Worm (Caenorhabditis elegans) whole organism, L4 larva: Measurements from ENCODE around the gene Y57A10A.29.

Source experiments
- F10B5.3 ChIP-seq: sonication (generic microtip); optimal IDR thresholded peaks from 2 replicates; lab custom pipeline; 2016; ENCODE audit warnings: mild to moderate bottlenecking, missing genetic modification characterization, missing compliant biosample characterization
- F37D6.2 ChIP-seq: sonication (generic microtip); optimal IDR thresholded peaks from 2 replicates; lab custom pipeline; 2016; ENCODE audit warnings: mild to moderate bottlenecking, missing genetic modification characterization, missing compliant biosample characterization
- T26A8.4 ChIP-seq: fragments of 200-800 bp; sonication (Bioruptor generic); IDR thresholded peaks from 2 replicates; pipeline ENCODE4 v1.3.6; 2022; ENCODE audit warnings: missing genetic modification characterization, missing compliant biosample characterization
- Y5F2A.4 ChIP-seq: fragments of 200-800 bp; sonication (Bioruptor generic); optimal IDR thresholded peaks from 2 replicates; lab custom pipeline; 2018; ENCODE audit warnings: mild to moderate bottlenecking, missing genetic modification characterization, missing compliant biosample characterization
- Y75B8A.6 ChIP-seq: fragments of 200-800 bp; sonication (Bioruptor generic); IDR thresholded peaks from 2 replicates; pipeline ENCODE4 v1.3.6; 2022; ENCODE audit warnings: missing genetic modification reagents, missing genetic modification characterization, missing compliant biosample characterization
- aha-1 ChIP-seq: fragments of 150-350 bp; peaks from one replicate; lab custom pipeline; 2014; ENCODE audit warnings: missing biosample characterization, missing genetic modification characterization
- aly-2 ChIP-seq: sonication (generic microtip); optimal IDR thresholded peaks from 2 replicates; lab custom pipeline; 2018; ENCODE audit warnings: missing biosample characterization, missing genetic modification characterization
- arid-1 ChIP-seq: fragments of 200-800 bp; sonication (Bioruptor generic); conservative IDR thresholded peaks from 2 replicates; pipeline ENCODE4 v1.3.6; 2022; ENCODE audit warnings: missing genetic modification reagents, missing genetic modification characterization, missing compliant biosample characterization
- attf-4 ChIP-seq: sonication (generic microtip); optimal IDR thresholded peaks from 3 replicates; lab custom pipeline; 2017; ENCODE audit warnings: missing biosample characterization, missing genetic modification characterization
- ceh-82 ChIP-seq: sonication (generic microtip); optimal IDR thresholded peaks from 2 replicates; lab custom pipeline; 2017; ENCODE audit warnings: missing biosample characterization, missing genetic modification characterization
- ces-1 ChIP-seq: fragments of 150-350 bp; sonication (generic microtip); optimal IDR thresholded peaks from 4 replicates; lab custom pipeline; 2014; ENCODE audit warnings: missing biosample characterization, missing genetic modification reagents, missing genetic modification characterization
- cey-2 ChIP-seq: sonication (generic microtip); optimal IDR thresholded peaks from 3 replicates; lab custom pipeline; 2017; ENCODE audit warnings: missing genetic modification characterization, mild to moderate bottlenecking, missing compliant biosample characterization, antibody characterized with exemption, borderline replicate concordance; ENCODE audit not compliant: insufficient read depth
- daf-12 ChIP-seq: fragments of 150-350 bp; optimal IDR thresholded peaks from 2 replicates; lab custom pipeline; 2014; ENCODE audit warnings: missing biosample characterization, missing genetic modification reagents, missing genetic modification characterization
- dmd-9 ChIP-seq: fragments of 200-800 bp; sonication (Bioruptor generic); IDR thresholded peaks from 2 replicates; pipeline ENCODE4 v1.3.6; 2022; ENCODE audit warnings: missing genetic modification reagents, missing genetic modification characterization, missing compliant biosample characterization
- dpl-1 ChIP-seq: fragments of 150-350 bp; optimal IDR thresholded peaks from 2 replicates; lab custom pipeline; 2014; ENCODE audit warnings: missing biosample characterization, missing genetic modification reagents, missing genetic modification characterization
- dve-1 ChIP-seq: sonication (generic microtip); optimal IDR thresholded peaks from 2 replicates; lab custom pipeline; 2017; ENCODE audit warnings: antibody characterized with exemption, mild to moderate bottlenecking, missing genetic modification characterization, missing compliant biosample characterization; ENCODE audit not compliant: insufficient read depth
- egl-27 ChIP-seq: sonication (generic microtip); optimal IDR thresholded peaks from 3 replicates; lab custom pipeline; 2017; ENCODE audit warnings: missing biosample characterization, missing genetic modification reagents, missing genetic modification characterization
- egl-43 ChIP-seq: fragments of 200-800 bp; sonication (Bioruptor generic); IDR thresholded peaks from 2 replicates; pipeline ENCODE4 v1.3.6; 2022; ENCODE audit warnings: missing genetic modification reagents, missing genetic modification characterization, missing compliant biosample characterization
- fos-1 ChIP-seq: fragments of 150-350 bp; optimal IDR thresholded peaks from 2 replicates; lab custom pipeline; 2014; ENCODE audit warnings: missing biosample characterization, missing genetic modification characterization
- hlh-30 ChIP-seq: sonication (generic microtip); optimal IDR thresholded peaks from 2 replicates; lab custom pipeline; 2017; ENCODE audit warnings: antibody characterized with exemption, mild to moderate bottlenecking, missing genetic modification characterization, missing compliant biosample characterization; ENCODE audit not compliant: insufficient read depth
- lim-7 ChIP-seq: fragments of 200-800 bp; sonication (Bioruptor generic); IDR thresholded peaks from 2 replicates; pipeline ENCODE4 v1.3.6; 2022; ENCODE audit warnings: missing genetic modification characterization, missing compliant biosample characterization
- lin-1 ChIP-seq: fragments of 200-800 bp; sonication (Bioruptor generic); IDR thresholded peaks from 2 replicates; pipeline ENCODE4 v1.3.6; 2022; ENCODE audit warnings: missing genetic modification reagents, missing genetic modification characterization, missing compliant biosample characterization
- lir-3 ChIP-seq: sonication (generic microtip); optimal IDR thresholded peaks from 2 replicates; lab custom pipeline; 2016; ENCODE audit warnings: mild to moderate bottlenecking, missing genetic modification characterization, missing compliant biosample characterization
- lsy-2 ChIP-seq, 2 experiments: fragments of 150-350 bp in 1 of 2; sonication (generic microtip) in 1 of 2; optimal IDR thresholded peaks; 2 replicates each; lab custom pipeline; 2014 to 2017; ENCODE audit warnings: missing biosample characterization in 2 of 2, missing genetic modification characterization in 2 of 2
- mxl-3 ChIP-seq: fragments of 200-800 bp; sonication (Bioruptor generic); optimal IDR thresholded peaks from 2 replicates; lab custom pipeline; 2018; ENCODE audit warnings: mild to moderate bottlenecking, missing genetic modification characterization, missing compliant biosample characterization
- nhr-11 ChIP-seq: fragments of 150-350 bp; optimal IDR thresholded peaks from 2 replicates; lab custom pipeline; 2014; ENCODE audit warnings: missing biosample characterization, missing genetic modification characterization
- nhr-237 ChIP-seq: sonication (generic microtip); optimal IDR thresholded peaks from 2 replicates; lab custom pipeline; 2017; ENCODE audit warnings: missing biosample characterization, missing genetic modification characterization
- nhr-42 ChIP-seq: fragments of 200-800 bp; sonication (Bioruptor generic); IDR thresholded peaks from 2 replicates; pipeline ENCODE4 v1.3.6; 2022; ENCODE audit warnings: missing genetic modification characterization, missing compliant biosample characterization
- nhr-6 ChIP-seq: fragments of 150-350 bp; optimal IDR thresholded peaks from 2 replicates; lab custom pipeline; 2014; ENCODE audit warnings: missing biosample characterization, missing genetic modification characterization
- nhr-76 ChIP-seq: fragments of 150-350 bp; optimal IDR thresholded peaks from 2 replicates; lab custom pipeline; 2014; ENCODE audit warnings: missing biosample characterization, missing genetic modification characterization
- nhr-77 ChIP-seq: fragments of 150-350 bp; optimal IDR thresholded peaks from 2 replicates; lab custom pipeline; 2014; ENCODE audit warnings: missing biosample characterization, missing genetic modification characterization
- pha-4 ChIP-seq, 2 experiments: fragments of 150-350 bp in 1 of 2; fragments of 200-800 bp in 1 of 2; sonication (Bioruptor generic) in 1 of 2; IDR thresholded peaks in 1 of 2; optimal IDR thresholded peaks in 1 of 2; 2 replicates each; pipeline versions ENCODE4 v1.3.6 to Lab custom; 2014 to 2022; ENCODE audit warnings: missing genetic modification characterization in 2 of 2, missing genetic modification reagents in 2 of 2, missing biosample characterization in 1 of 2, missing compliant biosample characterization in 1 of 2
- pqm-1 ChIP-seq: sonication (generic microtip); optimal IDR thresholded peaks from 2 replicates; lab custom pipeline; 2017; ENCODE audit warnings: missing biosample characterization, missing genetic modification characterization
- set-16 ChIP-seq: fragments of 200-800 bp; sonication (Bioruptor generic); IDR thresholded peaks from 2 replicates; pipeline ENCODE4 v1.3.6; 2022; ENCODE audit warnings: missing genetic modification reagents, missing genetic modification characterization, missing compliant biosample characterization
- snpc-1.2 ChIP-seq: fragments of 200-800 bp; sonication (Bioruptor generic); IDR thresholded peaks from 2 replicates; pipeline ENCODE4 v1.3.6; 2022; ENCODE audit warnings: missing genetic modification reagents, missing genetic modification characterization, missing compliant biosample characterization
- spr-1 ChIP-seq: sonication (generic microtip); optimal IDR thresholded peaks from 2 replicates; lab custom pipeline; 2016; ENCODE audit warnings: mild to moderate bottlenecking, missing genetic modification characterization, missing compliant biosample characterization
- spr-3 ChIP-seq: fragments of 200-800 bp; sonication (Bioruptor generic); optimal IDR thresholded peaks from 2 replicates; lab custom pipeline; 2018; ENCODE audit warnings: mild to moderate bottlenecking, missing genetic modification characterization, missing compliant biosample characterization
- unc-39 ChIP-seq: sonication (generic microtip); optimal IDR thresholded peaks from 2 replicates; lab custom pipeline; 2017; ENCODE audit warnings: missing biosample characterization, missing genetic modification characterization
- vab-7 ChIP-seq: fragments of 200-800 bp; sonication (Bioruptor generic); IDR thresholded peaks from 2 replicates; pipeline ENCODE4 v1.3.6; 2022; ENCODE audit warnings: missing genetic modification reagents, missing genetic modification characterization, missing compliant biosample characterization
- zag-1 ChIP-seq: fragments of 150-350 bp; optimal IDR thresholded peaks from 2 replicates; lab custom pipeline; 2014; ENCODE audit warnings: missing biosample characterization, missing genetic modification characterization

Gene Y57A10A.29

ce11 chrII:12266797-12267196 is 12.6 kb upstream of the Y57A10A.29 start:
- no peak for TF ChIP-seq pha-4 (GFP tag; IDR thresholded peaks at IDR 0.05; lab: Robert Waterston, UW)
- TF ChIP-seq pha-4 (tag; optimal IDR thresholded peaks at IDR 0.05; lab: Kevin White, UChicago), result no peak
- peak; percentile 8 for TF ChIP-seq hlh-30 (tag; lab: Kevin White, UChicago)
- no peak for TF ChIP-seq ces-1 (GFP tag; lab: Kevin White, UChicago)
- peak; percentile 30 for TF ChIP-seq dve-1
- TF ChIP-seq cey-2, result no peak

ce11 chrII:12268857-12269256 is 10.5 kb upstream of the Y57A10A.29 start:
- no peak for TF ChIP-seq fos-1 (tag; lab: Kevin White, UChicago)
- TF ChIP-seq vab-7 (GFP tag; lab: Robert Waterston, UW), result no peak
- TF ChIP-seq nhr-77 (tag; lab: Kevin White, UChicago), result no peak
- no peak for TF ChIP-seq lir-3 (tag; lab: Kevin White, UChicago)
- no peak for TF ChIP-seq lsy-2 (tag; optimal IDR thresholded peaks at IDR 0.05; lab: Kevin White, UChicago)
- no peak for TF ChIP-seq egl-43
- no peak for TF ChIP-seq zag-1
- TF ChIP-seq lim-7 (GFP tag; lab: Robert Waterston, UW), result no peak
- TF ChIP-seq arid-1 (GFP tag; lab: Robert Waterston, UW), result no peak
- no peak for TF ChIP-seq nhr-42 (GFP tag; lab: Robert Waterston, UW)
- no peak for TF ChIP-seq nhr-6
- TF ChIP-seq lin-1 (GFP tag; lab: Robert Waterston, UW), result 0 out of 2 replicates have a peak, but pooled peaks have one; percentile 24
- no peak for TF ChIP-seq mxl-3 (GFP tag; lab: Kevin White, UChicago)
- TF ChIP-seq pqm-1 (tag; lab: Kevin White, UChicago), result no peak
- TF ChIP-seq egl-27 (tag; lab: Kevin White, UChicago), result no peak
- no peak for TF ChIP-seq spr-1 (tag; lab: Kevin White, UChicago)
- TF ChIP-seq dmd-9, result no peak
- TF ChIP-seq daf-12 (tag; lab: Kevin White, UChicago), result no peak
- TF ChIP-seq Y75B8A.6 (GFP tag; lab: Robert Waterston, UW), result no peak
- no peak for TF ChIP-seq ceh-82
- peak; percentile 27 for TF ChIP-seq nhr-11 (tag; lab: Kevin White, UChicago)
- TF ChIP-seq Y5F2A.4 (GFP tag; lab: Kevin White, UChicago), result no peak
- TF ChIP-seq aly-2 (tag; lab: Kevin White, UChicago), result no peak
- peak; percentile 95 for TF ChIP-seq set-16 (GFP tag; lab: Robert Waterston, UW)
- TF ChIP-seq dpl-1 (GFP tag; lab: Kevin White, UChicago), result no peak
- no peak for TF ChIP-seq nhr-237 (tag; lab: Kevin White, UChicago)
- TF ChIP-seq aha-1 (tag; lab: Kevin White, UChicago), result peak; percentile 86
- no peak for TF ChIP-seq attf-4 (tag; lab: Kevin White, UChicago)
- TF ChIP-seq F10B5.3 (tag; lab: Kevin White, UChicago), result no peak

- TF ChIP-seq spr-3, result no peak
- TF ChIP-seq F37D6.2, result no peak
- no peak for TF ChIP-seq snpc-1.2
- TF ChIP-seq nhr-76 (tag; lab: Kevin White, UChicago), result no peak
- no peak for TF ChIP-seq unc-39 (tag; lab: Kevin White, UChicago)
- no peak for TF ChIP-seq T26A8.4 (GFP tag; lab: Robert Waterston, UW)
These were observed 4.4 kb upstream of the Y57A10A.29 start, which contains the start of gene Y57A10A.27 for ce11 chrII:12274944-12275343. Y57A10A.27 (minus strand) TSS chrII:12275044.
